Worm (Caenorhabditis elegans) whole organism, L2 larva: Measurements from ENCODE around the gene F02C9.1.
A peak's percentile ranks its signal among the peaks of the same experiment; 100 is the strongest.

Source experiments
- C34F6.9 ChIP-seq: fragments of 150-350 bp; optimal IDR thresholded peaks from 2 replicates; lab custom pipeline; 2014; ENCODE audit warnings: missing biosample characterization, missing genetic modification characterization
- R02D3.7 ChIP-seq: fragments of 150-350 bp; optimal IDR thresholded peaks from 2 replicates; lab custom pipeline; 2014; ENCODE audit warnings: missing biosample characterization, missing genetic modification characterization
- Y55F3AM.14 ChIP-seq: fragments of 200-800 bp; sonication (Bioruptor generic); optimal IDR thresholded peaks from 2 replicates; lab custom pipeline; 2018; ENCODE audit warnings: mild to moderate bottlenecking, missing genetic modification characterization, missing compliant biosample characterization
- ZK546.5 ChIP-seq: sonication (generic microtip); optimal IDR thresholded peaks from 2 replicates; lab custom pipeline; 2017; ENCODE audit warnings: missing biosample characterization, missing genetic modification characterization
- alr-1 ChIP-seq: fragments of 150-350 bp; optimal IDR thresholded peaks from 2 replicates; lab custom pipeline; 2014; ENCODE audit warnings: missing biosample characterization, missing genetic modification characterization
- aly-2 ChIP-seq: fragments of 150-350 bp; optimal IDR thresholded peaks from 2 replicates; lab custom pipeline; 2014; ENCODE audit warnings: missing biosample characterization, missing genetic modification characterization
- blmp-1 ChIP-seq: sonication (generic microtip); optimal IDR thresholded peaks from 2 replicates; lab custom pipeline; 2017; ENCODE audit warnings: missing genetic modification characterization, mild to moderate bottlenecking, missing compliant biosample characterization, antibody characterized with exemption, moderate library complexity; ENCODE audit not compliant: insufficient read depth
- ceh-16 ChIP-seq: fragments of 150-350 bp; optimal IDR thresholded peaks from 2 replicates; lab custom pipeline; 2014; ENCODE audit warnings: missing biosample characterization, missing genetic modification characterization
- ceh-82 ChIP-seq: fragments of 150-350 bp; optimal IDR thresholded peaks from 2 replicates; lab custom pipeline; 2014; ENCODE audit warnings: missing biosample characterization, missing genetic modification characterization
- crh-2 ChIP-seq: sonication (generic microtip); optimal IDR thresholded peaks from 2 replicates; lab custom pipeline; 2017; ENCODE audit warnings: missing biosample characterization, missing genetic modification characterization
- egl-27 ChIP-seq: sonication (generic microtip); optimal IDR thresholded peaks from 3 replicates; lab custom pipeline; 2017; ENCODE audit warnings: missing biosample characterization, missing genetic modification reagents, missing genetic modification characterization
- elt-1 ChIP-seq: fragments of 150-350 bp; optimal IDR thresholded peaks from 2 replicates; lab custom pipeline; 2014; ENCODE audit warnings: missing biosample characterization, missing genetic modification characterization
- elt-3 ChIP-seq: sonication (generic microtip); optimal IDR thresholded peaks from 2 replicates; lab custom pipeline; 2017; ENCODE audit warnings: missing biosample characterization, missing genetic modification characterization
- fos-1 ChIP-seq: fragments of 150-350 bp; optimal IDR thresholded peaks from 2 replicates; lab custom pipeline; 2014; ENCODE audit warnings: missing biosample characterization, missing genetic modification characterization
- gmeb-1 ChIP-seq: fragments of 150-350 bp; optimal IDR thresholded peaks from 2 replicates; lab custom pipeline; 2014; ENCODE audit warnings: missing biosample characterization, missing genetic modification characterization
- lin-11 ChIP-seq: fragments of 150-350 bp; sonication (generic microtip); optimal IDR thresholded peaks from 2 replicates; lab custom pipeline; 2014; ENCODE audit warnings: missing biosample characterization, missing genetic modification characterization, inconsistent platforms, mixed read lengths
- lin-13 ChIP-seq: fragments of 150-350 bp; optimal IDR thresholded peaks from 2 replicates; lab custom pipeline; 2014; ENCODE audit warnings: missing biosample characterization, missing genetic modification reagents, missing genetic modification characterization
- lin-39 ChIP-seq: fragments of 150-350 bp; optimal IDR thresholded peaks from 2 replicates; lab custom pipeline; 2014; ENCODE audit warnings: missing biosample characterization, missing genetic modification reagents, missing genetic modification characterization
- lsy-2 ChIP-seq, 2 experiments: fragments of 150-350 bp in 1 of 2; sonication (generic microtip) in 1 of 2; optimal IDR thresholded peaks; 2 replicates each; lab custom pipeline; 2014 to 2017; ENCODE audit warnings: missing biosample characterization in 2 of 2, missing genetic modification characterization in 2 of 2
- mab-5 ChIP-seq: fragments of 150-350 bp; optimal IDR thresholded peaks from 2 replicates; lab custom pipeline; 2014; ENCODE audit warnings: missing biosample characterization, missing genetic modification characterization
- mdl-1 ChIP-seq, 2 experiments: fragments of 150-350 bp in 1 of 2; sonication (generic microtip) in 1 of 2; optimal IDR thresholded peaks; 2 replicates each; lab custom pipeline; 2017; ENCODE audit warnings: missing biosample characterization in 2 of 2, missing genetic modification characterization in 2 of 2
- nhr-10 ChIP-seq: sonication (generic microtip); optimal IDR thresholded peaks from 2 replicates; lab custom pipeline; 2017; ENCODE audit warnings: missing biosample characterization, missing genetic modification characterization
- nhr-11 ChIP-seq: fragments of 150-350 bp; optimal IDR thresholded peaks from 2 replicates; lab custom pipeline; 2014; ENCODE audit warnings: missing biosample characterization, missing genetic modification characterization
- nhr-23 ChIP-seq: fragments of 150-350 bp; optimal IDR thresholded peaks from 2 replicates; lab custom pipeline; 2014; ENCODE audit warnings: missing biosample characterization, missing genetic modification reagents, missing genetic modification characterization
- nhr-237 ChIP-seq: fragments of 150-350 bp; optimal IDR thresholded peaks from 2 replicates; lab custom pipeline; 2014; ENCODE audit warnings: missing biosample characterization, missing genetic modification characterization
- nhr-25 ChIP-seq: fragments of 150-350 bp; sonication (generic microtip); optimal IDR thresholded peaks from 3 replicates; lab custom pipeline; 2014; ENCODE audit warnings: missing biosample characterization, missing genetic modification characterization
- nhr-6 ChIP-seq: fragments of 150-350 bp; optimal IDR thresholded peaks from 2 replicates; lab custom pipeline; 2014; ENCODE audit warnings: missing biosample characterization, missing genetic modification characterization
- nhr-77 ChIP-seq: fragments of 150-350 bp; optimal IDR thresholded peaks from 2 replicates; lab custom pipeline; 2014; ENCODE audit warnings: missing biosample characterization, missing genetic modification characterization
- peb-1 ChIP-seq: fragments of 150-350 bp; optimal IDR thresholded peaks from 2 replicates; lab custom pipeline; 2014; ENCODE audit warnings: missing biosample characterization, missing genetic modification characterization
- sem-4 ChIP-seq: fragments of 150-350 bp; optimal IDR thresholded peaks from 2 replicates; lab custom pipeline; 2014; ENCODE audit warnings: missing biosample characterization, missing genetic modification reagents, missing genetic modification characterization
- skn-1 ChIP-seq: sonication (generic microtip); optimal IDR thresholded peaks from 2 replicates; lab custom pipeline; 2017; ENCODE audit warnings: missing biosample characterization, missing genetic modification characterization
- sma-9 ChIP-seq, 2 experiments: fragments of 150-350 bp in 1 of 2; sonication (generic microtip) in 1 of 2; optimal IDR thresholded peaks; 2 replicates each; lab custom pipeline; 2014 to 2016; ENCODE audit warnings: missing genetic modification characterization in 2 of 2, mild to moderate bottlenecking in 1 of 2, missing biosample characterization in 1 of 2, missing compliant biosample characterization in 1 of 2, missing genetic modification reagents in 1 of 2, moderate library complexity in 1 of 2
- unc-39 ChIP-seq: fragments of 150-350 bp; optimal IDR thresholded peaks from 2 replicates; lab custom pipeline; 2014; ENCODE audit warnings: missing biosample characterization, missing genetic modification characterization
- unc-62 ChIP-seq: fragments of 150-350 bp; optimal IDR thresholded peaks from 2 replicates; lab custom pipeline; 2014; ENCODE audit warnings: missing biosample characterization, missing genetic modification reagents, missing genetic modification characterization
- zag-1 ChIP-seq: fragments of 150-350 bp; optimal IDR thresholded peaks from 2 replicates; lab custom pipeline; 2014; ENCODE audit warnings: missing biosample characterization, missing genetic modification characterization
- ztf-1 ChIP-seq: fragments of 200-800 bp; sonication (Bioruptor generic); conservative IDR thresholded peaks from 2 replicates; pipeline ENCODE4 v1.3.6; 2022; ENCODE audit warnings: missing genetic modification characterization, missing compliant biosample characterization
- ztf-4 ChIP-seq: fragments of 150-350 bp; optimal IDR thresholded peaks from 2 replicates; lab custom pipeline; 2014; ENCODE audit warnings: missing biosample characterization, missing genetic modification characterization

The F02C9.1 gene

ce11 chrV:3113751-3114150 is 24.8 kb upstream of the F02C9.1 start, which contains the start of gene Y73C8C.8:
Gene Y73C8C.8, minus strand, starts transcription at chrV:3113851.
- no peak for TF ChIP-seq elt-1 (tag; lab: Kevin White, UChicago)
- no peak for TF ChIP-seq sma-9 (GFP tag; optimal IDR thresholded peaks at IDR 0.05; lab: Kevin White, UChicago)
- TF ChIP-seq sma-9 (tag; optimal IDR thresholded peaks at IDR 0.05; lab: Kevin White, UChicago), result no peak
- TF ChIP-seq nhr-23 (tag; lab: Kevin White, UChicago), result no peak
- no peak for TF ChIP-seq aly-2 (tag; lab: Kevin White, UChicago)
- TF ChIP-seq zag-1 (tag; lab: Kevin White, UChicago), result no peak
- no peak for TF ChIP-seq ztf-1 (GFP tag; lab: Robert Waterston, UW)
- no peak for TF ChIP-seq nhr-10 (tag; lab: Kevin White, UChicago)
- no peak for TF ChIP-seq nhr-25
- no peak for TF ChIP-seq lin-39 (tag; lab: Kevin White, UChicago)

DNA sequence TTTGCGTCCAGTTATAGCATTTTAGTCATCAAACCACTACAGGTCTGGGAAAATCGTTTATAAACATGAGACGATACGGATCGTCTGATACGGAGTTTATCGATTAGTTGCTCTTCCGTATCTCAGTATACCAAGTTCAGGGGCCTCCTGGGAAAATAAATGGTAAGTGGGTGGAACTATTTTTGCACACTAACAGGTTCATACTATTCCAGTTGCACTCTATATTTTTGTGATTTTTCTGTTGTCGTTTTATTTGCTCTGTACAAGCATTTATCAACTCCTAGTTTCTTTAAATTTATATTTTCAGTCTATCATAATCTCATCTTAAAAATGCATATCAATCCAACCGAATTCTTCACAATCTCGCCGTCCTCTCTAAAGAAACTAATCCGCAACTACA is 23.5 kb upstream of the F02C9.1 start, which contains the start of gene Y73C8C.3:
TSS of gene Y73C8C.3 (plus strand) at position 301 of the 400 bp plus-strand sequence.
- TF ChIP-seq unc-62 (GFP tag; lab: Kevin White, UChicago) (no peak), ceh-16 (tag; lab: Kevin White, UChicago) (no peak), nhr-77 (tag; lab: Kevin White, UChicago) (no peak), lin-11 (no peak), elt-3 (tag; lab: Kevin White, UChicago) (no peak)

DNA sequence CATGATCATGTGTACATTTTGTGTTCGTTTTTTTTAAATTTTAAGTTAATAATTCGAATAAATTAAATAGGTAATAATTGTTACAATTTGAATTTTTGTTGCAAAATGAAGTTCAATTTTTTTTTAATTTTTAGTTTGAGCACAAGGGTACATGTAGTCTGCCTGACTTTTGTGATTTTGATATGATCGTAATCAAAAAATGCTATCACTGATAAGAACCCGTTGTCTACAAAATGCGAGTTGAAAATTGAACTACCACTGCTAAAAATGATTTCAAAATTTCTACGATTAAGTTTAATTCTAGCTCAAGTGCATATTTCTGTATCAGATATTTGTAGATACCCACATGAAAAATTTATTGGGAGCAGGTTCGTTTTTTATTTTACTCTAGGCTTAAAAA is 20.3 kb upstream of the F02C9.1 start, which contains the start of gene clec-210:
TSS of gene clec-210 (plus strand) at position 211 of the 400 bp plus-strand sequence.
- TF ChIP-seq fos-1 (tag; lab: Kevin White, UChicago), result peak; percentile 28
- no peak for TF ChIP-seq sem-4

ce11 chrV:3119185-3119584 is 19.3 kb upstream of the F02C9.1 start:
- TF ChIP-seq lin-13 (GFP tag; lab: Kevin White, UChicago) (no peak), Y55F3AM.14 (no peak), nhr-77 (tag; lab: Kevin White, UChicago) (no peak), ceh-16 (tag; lab: Kevin White, UChicago) (no peak), nhr-6 (tag; lab: Kevin White, UChicago) (no peak), unc-39 (tag; lab: Kevin White, UChicago) (no peak), skn-1 (no peak), ceh-82 (tag; lab: Kevin White, UChicago) (no peak), ztf-4 (tag; lab: Kevin White, UChicago) (no peak), blmp-1 (tag; lab: Kevin White, UChicago) (no peak), unc-62 (GFP tag; lab: Kevin White, UChicago) (no peak), peb-1 (tag; lab: Kevin White, UChicago) (no peak), R02D3.7 (no peak), gmeb-1 (no peak), mab-5 (tag; lab: Kevin White, UChicago) (no peak), egl-27 (tag; lab: Kevin White, UChicago) (no peak), elt-1 (tag; lab: Kevin White, UChicago) (no peak), ZK546.5 (tag; lab: Kevin White, UChicago) (no peak)

- TF ChIP-seq C34F6.9, result no peak
- TF ChIP-seq elt-1 (tag; lab: Kevin White, UChicago), result no peak
These were observed 16.8 kb upstream of the F02C9.1 start, which contains the start of gene srt-56 for ce11 chrV:3121743-3122142. Gene srt-56, minus strand, starts transcription at chrV:3121843.

DNA sequence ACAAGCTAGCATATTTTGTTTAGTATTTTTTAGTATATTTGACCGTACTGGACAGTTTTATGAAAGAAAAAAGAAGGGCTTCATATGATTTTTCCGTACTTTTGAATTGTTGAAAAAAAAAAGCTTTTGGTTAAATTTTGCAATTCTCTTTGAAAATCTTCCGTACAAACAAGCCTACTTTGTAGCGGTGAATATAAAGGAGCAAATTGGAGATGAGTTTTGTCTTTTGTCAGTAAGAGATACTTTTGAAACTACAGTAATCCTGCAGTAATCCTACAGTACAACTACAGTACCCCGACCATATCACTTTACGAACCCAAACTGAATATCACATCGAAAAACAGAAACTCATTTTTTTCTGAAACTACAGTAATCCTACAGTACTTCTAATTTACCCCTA is 16.1 kb upstream of the F02C9.1 start:
- no peak for TF ChIP-seq blmp-1 (tag; lab: Kevin White, UChicago)
- TF ChIP-seq crh-2 (tag; lab: Kevin White, UChicago), result no peak
- TF ChIP-seq fos-1 (tag; lab: Kevin White, UChicago), result no peak
- no peak for TF ChIP-seq lsy-2 (tag; optimal IDR thresholded peaks at IDR 0.05; lab: Kevin White, UChicago)
- no peak for TF ChIP-seq sem-4
- no peak for TF ChIP-seq Y55F3AM.14
- TF ChIP-seq mdl-1 (tag; optimal IDR thresholded peaks at IDR 0.05; lab: Kevin White, UChicago), result no peak
- TF ChIP-seq nhr-237 (tag; lab: Kevin White, UChicago), result no peak
- TF ChIP-seq nhr-10 (tag; lab: Kevin White, UChicago), result no peak
- no peak for TF ChIP-seq peb-1 (tag; lab: Kevin White, UChicago)
- no peak for TF ChIP-seq lin-11
- TF ChIP-seq elt-3 (tag; lab: Kevin White, UChicago), result no peak
- TF ChIP-seq unc-62 (GFP tag; lab: Kevin White, UChicago), result no peak
- no peak for TF ChIP-seq nhr-11 (tag; lab: Kevin White, UChicago)
- TF ChIP-seq alr-1, result no peak
- no peak for TF ChIP-seq lin-13 (GFP tag; lab: Kevin White, UChicago)
- no peak for TF ChIP-seq skn-1
- TF ChIP-seq, all 48 proteins: peak for 0
